Fruit fly (Drosophila melanogaster) Kc167 (cell line): ENCODE data around the gene rho-5.

ENCODE experiments used
- Myc ChIP-seq: fragments of >200 bp; optimal IDR thresholded peaks from 2 replicates; lab custom pipeline; 2017; ENCODE audit warnings: missing external identifiers
- Sin3A ChIP-seq: fragments of >200 bp; optimal IDR thresholded peaks from 2 replicates; lab custom pipeline; 2018; ENCODE audit warnings: missing external identifiers
- h ChIP-seq: fragments of >200 bp; optimal IDR thresholded peaks from 3 replicates; lab custom pipeline; 2018; ENCODE audit warnings: missing external identifiers
- insv ChIP-seq: fragments of >200 bp; optimal IDR thresholded peaks from 3 replicates; lab custom pipeline; 2018; ENCODE audit warnings: missing external identifiers
- psq ChIP-seq: fragments of >200 bp; optimal IDR thresholded peaks from 2 replicates; lab custom pipeline; 2017; ENCODE audit warnings: missing external identifiers

DNA sequence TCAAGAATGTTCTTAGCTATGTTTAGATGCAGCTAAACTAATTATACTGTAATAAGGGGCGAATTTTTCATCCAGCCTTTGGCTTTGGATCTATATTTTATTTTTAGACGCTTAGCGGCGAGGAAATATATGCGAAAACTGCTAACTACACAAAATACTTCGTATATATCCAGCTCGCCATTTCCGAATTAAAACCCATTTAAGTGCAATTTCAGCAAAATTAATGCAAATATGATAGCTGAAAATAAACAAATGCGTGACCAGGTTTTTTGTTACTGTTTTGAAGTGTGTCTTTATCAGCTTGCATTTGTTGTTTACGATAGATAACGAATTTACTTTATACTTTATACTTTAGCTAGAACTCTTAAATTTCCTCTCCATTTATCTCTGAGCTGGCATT, 21.3 kb upstream of the rho-5 start:
- TF ChIP-seq insv (lab: Kevin White, UChicago) (no peak), Sin3A (lab: Kevin White, UChicago) (no peak), psq (lab: Kevin White, UChicago) (no peak), h (lab: Kevin White, UChicago) (no peak), Myc (lab: Kevin White, UChicago) (no peak)
